Worm (Caenorhabditis elegans): ENCODE measurements around the gene B0353.1.

ce11 chrIII:513360-513759 is 42.4 kb upstream of the B0353.1 start:
- TF ChIP-seq unc-55 (GFP tag; optimal IDR thresholded peaks at IDR 0.05) = no peak
- no peak for TF ChIP-seq pha-4 (tag; optimal IDR thresholded peaks at IDR 0.05)
- TF ChIP-seq hlh-30 (tag; optimal IDR thresholded peaks at IDR 0.05; ENCODE audit: insufficient read depth) = no peak
- TF ChIP-seq ceh-22 (tag; optimal IDR thresholded peaks at IDR 0.05) = no peak
- TF ChIP-seq fax-1 (tag; optimal IDR thresholded peaks at IDR 0.05) = no peak
- TF ChIP-seq ceh-48 (tag; optimal IDR thresholded peaks at IDR 0.05) = no peak
- TF ChIP-seq K02D7.2 (tag; optimal IDR thresholded peaks at IDR 0.05) = no peak
- no peak for TF ChIP-seq pqm-1 (tag; optimal IDR thresholded peaks at IDR 0.05)
- no peak for TF ChIP-seq ttx-3 (tag; optimal IDR thresholded peaks at IDR 0.05)
- TF ChIP-seq ceh-45 (GFP tag; IDR thresholded peaks at IDR 0.05) = no peak
- no peak for TF ChIP-seq gmeb-2 (tag; optimal IDR thresholded peaks at IDR 0.05)
- TF ChIP-seq sox-4 (tag; optimal IDR thresholded peaks at IDR 0.05) = no peak
- TF ChIP-seq Y22D7AL.16 (tag; optimal IDR thresholded peaks at IDR 0.05) = no peak
- TF ChIP-seq lim-6 (tag; optimal IDR thresholded peaks at IDR 0.05) = no peak

All from whole organism, late embryonic.